Fruit fly (Drosophila melanogaster) whole organism, pupa: ENCODE results near the gene PrBP.

Source experiments
- CG12605 ChIP-seq: fragments of 200-800 bp; sonication (Bioruptor generic); IDR thresholded peaks from 2 replicates; pipeline ENCODE4 v1.3.6; 2022; ENCODE audit warnings: missing biosample characterization, missing genetic modification characterization
- CG13204 ChIP-seq: fragments of 200-800 bp; sonication (Bioruptor generic); optimal IDR thresholded peaks from 2 replicates; lab custom pipeline; 2018; ENCODE audit warnings: missing biosample characterization, mild to moderate bottlenecking, missing genetic modification characterization, moderate library complexity
- CG14655 ChIP-seq: fragments of 200-800 bp; sonication (Bioruptor generic); optimal IDR thresholded peaks from 3 replicates; lab custom pipeline; 2017; ENCODE audit warnings: mild to moderate bottlenecking, missing biosample characterization, missing genetic modification reagents, missing genetic modification characterization
- CG15710 ChIP-seq: fragments of 200-800 bp; sonication (Bioruptor generic); optimal IDR thresholded peaks from 2 replicates; lab custom pipeline; 2018; ENCODE audit warnings: missing biosample characterization, mild to moderate bottlenecking, missing genetic modification characterization, moderate library complexity
- CG17806 ChIP-seq: fragments of 200-800 bp; sonication (Bioruptor generic); optimal IDR thresholded peaks from 2 replicates; lab custom pipeline; 2018; ENCODE audit warnings: missing biosample characterization, mild to moderate bottlenecking, missing genetic modification characterization, moderate library complexity
- CG32121 ChIP-seq: fragments of 200-800 bp; sonication (Bioruptor generic); IDR thresholded peaks from 2 replicates; pipeline ENCODE4 v1.3.6; 2022; ENCODE audit warnings: missing biosample characterization, missing genetic modification characterization
- CG34367 ChIP-seq: fragments of 200-800 bp; sonication (Bioruptor generic); optimal IDR thresholded peaks from 2 replicates; lab custom pipeline; 2018; ENCODE audit warnings: missing biosample characterization, mild to moderate bottlenecking, missing genetic modification characterization
- CG8301 ChIP-seq: fragments of 200-800 bp; sonication (Bioruptor generic); optimal IDR thresholded peaks from 2 replicates; lab custom pipeline; 2018; ENCODE audit warnings: missing biosample characterization, mild to moderate bottlenecking, missing genetic modification characterization
- CG9948 ChIP-seq: fragments of 200-800 bp; sonication (Bioruptor generic); optimal IDR thresholded peaks from 2 replicates; lab custom pipeline; 2018; ENCODE audit warnings: missing biosample characterization, mild to moderate bottlenecking, missing genetic modification characterization, moderate library complexity
- D1 ChIP-seq: fragments of 200-800 bp; sonication (Bioruptor generic); optimal IDR thresholded peaks from 2 replicates; lab custom pipeline; 2018; ENCODE audit warnings: missing biosample characterization, mild to moderate bottlenecking, missing genetic modification characterization, moderate library complexity
- EcR ChIP-seq: fragments of 200-800 bp; sonication (Bioruptor generic); optimal IDR thresholded peaks from 3 replicates; lab custom pipeline; 2019; ENCODE audit warnings: missing biosample characterization, missing genetic modification characterization, mild to moderate bottlenecking, moderate library complexity, missing genetic modification reagents
- Ets98B ChIP-seq: fragments of 200-800 bp; sonication (Bioruptor generic); IDR thresholded peaks from 2 replicates; pipeline ENCODE4 v1.3.6; 2022; ENCODE audit warnings: missing biosample characterization, missing genetic modification characterization
- Pif1A ChIP-seq: fragments of 200-800 bp; sonication (Bioruptor generic); optimal IDR thresholded peaks from 3 replicates; lab custom pipeline; 2016; ENCODE audit warnings: missing biosample characterization, missing genetic modification characterization
- Pif1B ChIP-seq: fragments of 200-800 bp; sonication (Bioruptor generic); optimal IDR thresholded peaks from 3 replicates; lab custom pipeline; 2016; ENCODE audit warnings: missing biosample characterization, missing genetic modification characterization
- Snoo ChIP-seq: fragments of 200-800 bp; sonication (Bioruptor generic); optimal IDR thresholded peaks from 3 replicates; lab custom pipeline; 2017; ENCODE audit warnings: missing biosample characterization, mild to moderate bottlenecking, missing genetic modification characterization, inconsistent platforms
- fd96Ca ChIP-seq: fragments of 200-800 bp; sonication (Bioruptor generic); IDR thresholded peaks from 3 replicates; pipeline ENCODE4 v1.3.6; 2022; ENCODE audit warnings: missing biosample characterization, missing genetic modification characterization

Gene PrBP

DNA sequence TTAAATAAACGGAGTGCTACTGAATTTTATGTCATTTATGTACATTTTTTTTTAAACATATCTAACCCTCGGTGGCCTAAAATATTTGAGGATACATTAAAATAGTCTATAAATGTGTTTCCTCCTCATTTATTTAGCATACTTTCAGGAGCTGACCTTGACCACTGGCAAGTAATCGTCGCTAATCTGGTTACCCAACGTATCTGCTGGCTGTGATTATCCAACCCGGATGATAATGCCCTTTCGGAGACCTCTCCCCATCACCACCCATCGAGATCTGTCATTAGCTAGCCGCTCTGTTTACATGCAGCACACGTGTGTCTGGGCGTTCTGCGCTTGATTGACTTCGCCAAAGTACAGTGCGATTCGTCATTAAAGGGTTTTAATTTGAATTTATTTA, 21.8 kb upstream of the PrBP start:
- no peak for TF ChIP-seq D1 (tag; lab: Kevin White, UChicago)
- no peak for TF ChIP-seq Snoo (tag; lab: Kevin White, UChicago)
- no peak for TF ChIP-seq CG34367 (tag; lab: Kevin White, UChicago)

DNA sequence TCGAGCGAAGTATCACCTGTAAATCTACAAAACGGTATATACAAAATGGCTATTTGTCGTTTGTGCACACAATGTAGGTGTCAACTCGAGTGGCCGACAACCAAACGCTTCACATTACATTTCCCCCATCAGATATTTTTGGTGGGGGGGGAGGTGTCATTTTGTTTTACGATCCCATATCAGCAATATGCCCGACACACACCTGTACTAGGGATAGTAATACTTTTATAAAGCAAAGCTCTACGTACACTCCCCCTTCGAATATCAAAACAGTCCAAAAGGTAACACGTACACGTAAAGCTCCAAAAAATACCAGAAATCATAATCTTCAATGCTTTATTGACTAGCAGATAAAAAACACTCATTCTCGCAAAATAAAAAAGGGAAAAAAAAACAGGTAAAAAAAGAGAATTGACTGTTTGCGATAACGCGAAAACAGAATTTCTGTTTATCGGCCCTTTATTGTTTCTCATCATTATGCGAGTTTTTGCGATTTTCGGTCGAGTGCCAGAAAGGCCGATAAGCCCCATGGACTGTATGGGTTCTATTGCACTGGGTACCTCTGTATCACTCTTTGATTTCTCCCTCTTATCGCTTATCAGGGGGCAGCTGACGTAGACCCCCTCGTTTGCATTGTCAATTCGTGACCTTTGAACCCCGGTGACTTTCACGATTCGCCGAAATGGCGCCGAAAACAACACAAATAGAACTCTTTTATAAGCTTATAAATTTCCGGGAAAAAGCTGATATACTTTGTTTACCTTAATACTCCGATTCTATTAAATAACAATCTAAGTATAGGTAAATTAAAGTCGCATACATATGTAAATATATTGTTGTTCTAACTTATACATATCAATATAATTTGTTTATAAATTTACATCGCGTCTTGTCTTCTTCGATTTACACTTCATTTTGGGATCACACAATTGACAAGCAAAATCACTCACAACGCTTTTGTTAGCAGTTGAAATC, 19.2 kb upstream of the PrBP start, which contains the start of gene CatB:
Gene CatB, plus strand, starts transcription at position 925 of the 975 bp plus-strand sequence.
- no peak for TF ChIP-seq CG9948
- no peak for TF ChIP-seq CG15710 (tag; lab: Kevin White, UChicago)
- TF ChIP-seq Ets98B (GFP tag; lab: Robert Waterston, UW), result no peak
- TF ChIP-seq CG32121 (GFP tag; lab: Robert Waterston, UW), result no peak
- no peak for TF ChIP-seq Pif1A
- TF ChIP-seq CG8301 (tag; lab: Kevin White, UChicago), result no peak
- no peak for TF ChIP-seq CG34367 (tag; lab: Kevin White, UChicago)
- no peak for TF ChIP-seq CG17806 (tag; lab: Kevin White, UChicago)
- no peak for TF ChIP-seq Pif1B (GFP tag; lab: Kevin White, UChicago)

DNA sequence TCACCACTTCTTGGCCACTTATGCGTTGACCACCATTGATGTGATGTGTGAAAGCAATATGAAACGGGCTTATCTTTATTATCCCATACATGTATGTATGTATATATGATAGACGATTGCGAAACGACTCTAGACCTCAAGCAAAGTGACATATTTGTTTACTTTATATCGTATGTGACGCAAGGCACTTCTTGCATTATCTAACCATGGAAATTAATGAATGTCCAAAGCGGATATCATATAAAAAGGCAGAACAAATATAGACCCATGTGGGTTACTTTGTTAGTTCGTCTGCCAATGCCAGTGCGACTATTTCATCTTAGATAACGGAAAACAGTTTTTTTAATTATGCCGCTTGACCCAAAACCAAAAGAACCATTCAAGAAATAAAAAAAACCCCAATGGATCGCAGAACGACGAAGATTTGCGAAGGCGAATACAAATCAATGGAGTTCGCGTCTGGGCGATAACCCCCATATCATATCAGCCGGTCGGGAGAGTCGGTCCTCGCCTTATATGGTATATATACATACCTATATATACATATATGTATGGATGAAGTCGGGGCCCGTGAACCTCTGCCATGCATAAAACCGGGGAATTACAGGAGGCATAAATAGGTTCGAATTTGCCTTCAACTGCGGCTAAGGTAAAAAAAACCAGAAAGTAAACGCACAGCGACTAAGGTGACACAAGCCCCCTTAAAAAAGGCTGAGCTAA, 17.3 kb upstream of the PrBP start:
- no peak for TF ChIP-seq Snoo (tag; lab: Kevin White, UChicago)
- TF ChIP-seq CG9948, result no peak
- TF ChIP-seq fd96Ca (GFP tag; lab: Robert Waterston, UW), result no peak
- TF ChIP-seq CG34367 (tag; lab: Kevin White, UChicago), result no peak
- TF ChIP-seq EcR (GFP tag; lab: Kevin White, UChicago), result peak; percentile 70
- TF ChIP-seq Pif1B (GFP tag; lab: Kevin White, UChicago), result no peak

DNA sequence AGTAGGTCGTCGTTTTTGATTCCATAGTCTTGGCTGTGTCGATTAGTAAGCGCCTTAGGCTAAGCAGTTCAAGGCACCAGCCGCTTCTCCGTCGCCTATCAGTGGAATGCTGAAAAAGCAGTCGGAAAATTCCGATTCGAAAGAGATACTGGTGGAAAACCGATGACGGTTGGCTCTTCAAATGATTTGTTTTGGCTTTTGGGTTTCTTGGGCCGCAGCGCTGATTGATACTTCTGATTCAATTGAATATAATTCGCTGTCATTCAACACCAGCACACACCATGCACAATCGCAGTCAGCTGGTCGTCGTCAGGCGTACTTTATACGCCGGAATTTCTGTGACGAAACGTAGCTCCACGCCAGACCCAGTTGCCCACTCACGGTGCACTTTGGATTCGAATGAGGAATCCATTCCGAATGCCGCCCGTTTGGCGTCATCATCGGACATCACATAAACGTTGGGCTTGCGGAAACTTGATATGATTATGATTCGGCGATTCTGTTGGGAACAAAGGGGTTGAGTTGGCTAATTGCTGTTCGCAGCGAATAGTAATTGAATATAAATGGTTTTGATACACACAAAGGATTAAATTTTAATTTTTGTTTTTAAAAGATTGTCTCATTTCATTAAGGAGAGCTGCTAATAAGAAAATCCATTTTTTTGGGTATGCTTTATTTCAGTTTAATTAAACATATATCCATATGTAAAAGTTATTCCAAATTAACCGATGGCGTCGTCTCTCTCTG, 15.3 kb upstream of the PrBP start:
- TF ChIP-seq CG12605 (GFP tag; lab: Robert Waterston, UW) (0 out of 2 replicates have a peak, but pooled peaks have one; percentile 19), CG34367 (tag; lab: Kevin White, UChicago) (no peak)
- TF ChIP-seq, all 21 proteins: peak for 1

DNA sequence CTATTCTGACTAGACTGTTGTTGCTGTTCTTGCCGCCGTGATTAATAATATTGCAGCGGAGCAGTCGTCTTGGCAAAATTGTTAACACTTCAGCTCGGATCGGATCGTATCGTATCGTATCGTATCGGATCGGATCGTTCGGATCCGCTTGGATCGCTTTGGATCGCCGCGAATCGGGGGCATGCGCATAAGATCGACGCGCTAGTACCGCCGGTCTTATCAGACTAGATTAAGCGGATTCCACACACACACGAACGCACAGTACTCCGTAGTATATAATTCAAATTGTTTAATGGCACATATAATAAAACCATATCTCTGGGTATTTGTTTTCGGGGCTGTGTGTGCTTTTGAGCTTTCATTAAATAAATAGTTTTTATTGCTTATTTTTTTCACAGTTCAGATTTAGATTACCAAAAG, 14.2 kb upstream of the PrBP start:
- peak; percentile 18 for TF ChIP-seq EcR (GFP tag; lab: Kevin White, UChicago)
- TF ChIP-seq CG13204, result peak; percentile 34
- TF ChIP-seq D1 (tag; lab: Kevin White, UChicago), result no peak
- TF ChIP-seq CG14655 (GFP tag; lab: Kevin White, UChicago), result no peak

DNA sequence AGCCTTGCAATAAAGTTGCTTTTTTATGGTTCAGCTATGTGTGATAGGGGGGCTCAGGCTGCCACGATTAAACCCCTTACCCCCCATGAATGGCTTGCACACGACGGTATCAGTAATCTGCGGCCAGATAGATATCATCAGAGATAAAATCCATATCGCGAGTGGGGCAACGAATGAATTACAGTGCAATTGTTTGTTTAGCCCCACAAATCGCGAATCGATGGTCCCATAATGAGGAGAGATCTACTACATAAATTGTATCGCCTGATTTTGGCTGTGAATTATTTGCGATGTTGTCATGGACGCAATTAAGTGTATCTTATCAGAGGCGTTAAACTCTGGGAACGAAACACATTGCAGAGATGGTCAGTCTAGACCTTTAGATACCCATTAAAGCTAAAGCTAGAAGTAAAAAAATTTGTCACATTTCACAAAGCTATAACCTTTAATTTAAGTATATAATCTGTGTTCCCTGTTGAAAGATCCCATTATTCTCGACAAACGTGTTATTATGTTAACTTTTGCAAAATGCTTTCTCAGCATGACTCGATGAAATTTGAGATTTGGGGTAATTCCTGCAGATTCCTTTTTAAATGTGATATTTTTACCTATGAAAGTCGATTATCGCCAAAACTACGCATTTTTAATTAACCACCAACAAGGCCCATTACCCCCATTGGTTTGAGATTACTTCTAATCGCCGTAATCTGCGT, 12.3 kb upstream of the PrBP start:
- TF ChIP-seq fd96Ca (GFP tag; lab: Robert Waterston, UW), result 0 out of 3 replicates have a peak, but pooled peaks have one; percentile 30
- no peak for TF ChIP-seq CG17806 (tag; lab: Kevin White, UChicago)

DNA sequence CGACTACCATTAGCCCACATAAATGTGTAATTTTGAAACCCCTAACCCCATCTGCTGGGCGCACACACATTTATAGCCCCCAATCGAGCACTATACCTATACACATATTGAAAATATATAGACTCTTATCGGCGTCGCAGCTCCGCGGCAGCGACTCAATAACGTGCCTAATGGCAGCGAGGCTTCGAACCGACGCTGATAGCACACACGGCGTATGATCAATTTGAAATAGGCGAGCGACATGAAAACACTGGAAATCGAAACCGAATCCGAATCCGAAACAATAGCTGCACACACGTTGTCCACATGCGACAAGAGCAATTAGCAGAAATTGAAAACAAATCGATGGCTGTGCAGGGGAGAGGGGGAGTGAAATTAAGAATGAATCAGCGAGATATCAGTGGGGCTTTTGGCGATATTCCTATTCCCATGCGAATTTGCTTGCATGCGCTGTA, 8.5 kb upstream of the PrBP start:
- no peak for TF ChIP-seq Snoo (tag; lab: Kevin White, UChicago)
- no peak for TF ChIP-seq CG13204
